Worm (Caenorhabditis elegans): ENCODE measurements around the gene F36H12.17.
"Not testable (repeated sequence)": the region's sequence is repeated elsewhere in the genome, so short reads cannot be mapped to it uniquely, and the experiment has no call there.

Gene F36H12.17

DNA sequence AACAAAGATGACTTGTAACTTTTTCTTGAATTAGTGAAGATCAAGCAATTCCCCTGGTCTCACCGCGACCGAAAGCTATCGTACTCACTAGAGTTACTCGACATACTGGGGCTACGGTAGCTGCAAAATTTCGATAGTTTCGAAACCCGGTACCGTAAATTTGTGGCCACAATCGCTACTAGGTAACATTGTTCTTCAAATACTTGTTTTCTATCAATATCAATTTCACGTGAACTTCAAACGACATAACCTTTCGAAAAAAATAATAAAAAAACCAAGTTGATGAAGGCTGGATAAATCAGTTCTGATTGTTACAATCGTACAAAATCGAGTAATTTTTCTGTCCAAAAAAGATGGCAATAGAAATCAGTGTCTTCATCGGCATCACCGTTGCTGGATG lies 5.1 kb downstream of the F36H12.17 start, which contains the start of gene F36H12.3:
Gene F36H12.3, plus strand, starts transcription at position 301 of the 400 bp plus-strand sequence.
- no peak for TF ChIP-seq pqm-1 (tag; optimal IDR thresholded peaks at IDR 0.05)
- TF ChIP-seq ztf-4 (tag; optimal IDR thresholded peaks at IDR 0.05): no peak
- TF ChIP-seq skn-1 (tag; optimal IDR thresholded peaks at IDR 0.05): no peak
- TF ChIP-seq unc-39 (tag; optimal IDR thresholded peaks at IDR 0.05): no peak
- TF ChIP-seq ceh-9 (tag; optimal IDR thresholded peaks at IDR 0.05): no peak
- no peak for TF ChIP-seq nhr-11 (tag; optimal IDR thresholded peaks at IDR 0.05)

DNA sequence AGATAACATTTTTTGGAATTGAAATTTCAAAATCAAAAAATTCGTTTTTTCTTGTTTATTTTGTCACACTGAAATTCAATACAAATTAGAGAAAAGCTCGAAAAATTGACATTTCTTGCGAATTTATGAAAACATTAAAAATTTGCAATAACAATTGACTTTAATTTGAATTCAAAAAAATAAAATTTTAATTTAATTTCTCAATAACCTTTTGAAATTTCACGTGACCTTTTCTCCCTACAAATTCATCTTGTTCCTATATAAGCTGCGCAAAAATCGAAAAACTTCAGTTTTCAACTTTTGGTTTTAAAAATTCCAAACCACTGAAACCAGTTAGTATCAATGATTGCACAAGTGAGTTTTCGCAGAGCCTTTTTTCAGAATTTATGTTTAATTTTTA lies 8.8 kb downstream of the F36H12.17 start, which contains the start of gene F36H12.4:
Gene F36H12.4, plus strand, starts transcription at position 301 of the 400 bp plus-strand sequence.
- TF ChIP-seq zag-1 (tag; optimal IDR thresholded peaks at IDR 0.05): no peak
- no peak for TF ChIP-seq pqm-1 (tag; optimal IDR thresholded peaks at IDR 0.05)
- TF ChIP-seq ceh-28 (tag; optimal IDR thresholded peaks at IDR 0.05): no peak
- TF ChIP-seq eor-1 (tag; optimal IDR thresholded peaks at IDR 0.05): no peak
- no peak for TF ChIP-seq lsy-12 (tag; optimal IDR thresholded peaks at IDR 0.05)
- no peak for TF ChIP-seq lin-39 (tag; optimal IDR thresholded peaks at IDR 0.05)
- TF ChIP-seq unc-62 (GFP tag; optimal IDR thresholded peaks at IDR 0.05): no peak
- no peak for TF ChIP-seq snpc-4 (tag; optimal IDR thresholded peaks at IDR 0.05)
- no peak for TF ChIP-seq ceh-16 (tag; optimal IDR thresholded peaks at IDR 0.05)
- no peak for TF ChIP-seq ztf-11 (tag; optimal IDR thresholded peaks at IDR 0.05)
- TF ChIP-seq ZK546.5 (tag; optimal IDR thresholded peaks at IDR 0.05): no peak
- no peak for TF ChIP-seq lin-15B (tag; optimal IDR thresholded peaks at IDR 0.05)
- no peak for TF ChIP-seq nhr-25 (tag; optimal IDR thresholded peaks at IDR 0.05)
- TF ChIP-seq egl-5 (tag; optimal IDR thresholded peaks at IDR 0.05): no peak
- TF ChIP-seq nhr-237 (tag; optimal IDR thresholded peaks at IDR 0.05): no peak
- TF ChIP-seq skn-1 (tag; optimal IDR thresholded peaks at IDR 0.05): no peak
- no peak for TF ChIP-seq jun-1 (tag; optimal IDR thresholded peaks at IDR 0.05)
- no peak for TF ChIP-seq aly-2 (tag; optimal IDR thresholded peaks at IDR 0.05)

DNA sequence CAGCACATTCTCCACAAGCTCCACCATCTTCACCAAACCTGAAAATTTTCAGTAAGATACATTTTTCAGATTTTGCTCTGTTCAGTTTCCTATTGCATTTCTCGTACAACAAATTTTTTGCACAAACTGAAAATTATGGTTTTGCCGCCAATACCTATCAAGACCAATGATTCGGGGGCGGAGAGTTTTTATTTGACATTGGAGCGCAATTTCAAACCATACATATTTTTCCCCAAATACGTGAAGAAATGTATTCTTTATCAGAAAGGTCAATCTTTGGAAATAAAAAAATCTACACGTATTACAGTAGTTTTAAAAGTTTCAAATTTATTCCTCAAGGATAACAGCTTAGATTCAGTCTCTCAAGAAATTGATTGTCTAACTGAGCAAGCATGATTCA lies 11.2 kb downstream of the F36H12.17 start, which contains the start of gene F36H12.5:
Gene F36H12.5, plus strand, starts transcription at position 301 of the 400 bp plus-strand sequence.
- no peak for TF ChIP-seq ceh-28 (tag; optimal IDR thresholded peaks at IDR 0.05)

DNA sequence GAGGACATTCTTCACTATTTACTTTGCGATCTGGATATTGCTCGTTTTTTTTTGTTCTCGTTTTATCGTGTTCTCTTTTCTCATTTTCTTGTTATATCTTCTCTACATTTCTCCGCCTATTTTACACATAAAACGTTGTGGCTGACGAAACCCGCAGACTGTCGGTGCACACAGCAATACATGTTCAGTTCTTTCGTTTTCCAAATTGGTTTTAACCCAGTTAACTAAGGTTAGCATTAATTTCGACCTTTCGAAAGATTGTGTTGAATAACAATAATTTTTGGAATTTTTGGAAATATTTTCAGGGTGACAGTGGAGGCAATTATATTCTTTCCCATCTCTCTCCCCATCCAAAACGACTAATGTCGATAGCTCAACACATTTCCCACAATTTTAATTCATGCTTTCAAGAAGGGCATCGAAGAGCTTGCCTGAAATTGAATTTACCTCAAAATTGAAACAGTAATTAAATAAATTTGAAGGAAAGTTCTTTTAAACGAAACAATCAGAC lies 12.9 kb downstream of the F36H12.17 start:
- TF ChIP-seq snpc-4 (tag; optimal IDR thresholded peaks at IDR 0.05) (peak; percentile 15), ama-1 (optimal IDR thresholded peaks at IDR 0.05) (peak; percentile 70)

DNA sequence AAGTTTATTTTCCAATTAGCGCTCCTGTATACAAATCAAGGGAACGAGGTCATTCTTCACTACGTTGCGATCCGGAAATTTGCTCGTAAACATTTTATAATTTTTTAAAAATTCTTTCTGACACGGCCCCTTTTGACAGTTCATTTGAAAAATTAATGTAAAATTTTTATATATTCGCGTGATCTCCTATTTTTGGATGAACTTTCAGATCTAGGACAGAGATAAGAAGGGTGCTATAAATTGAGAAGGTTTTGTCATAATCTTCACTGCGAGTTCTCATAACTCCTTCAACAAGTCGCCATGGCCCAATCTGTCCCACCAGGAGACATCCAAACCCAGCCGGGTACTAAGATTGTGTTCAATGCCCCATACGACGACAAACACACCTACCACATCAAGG lies 17.4 kb downstream of the F36H12.17 start, which contains the start of gene msp-19:
Gene msp-19, plus strand, starts transcription at position 301 of the 400 bp plus-strand sequence.
- TF ChIP-seq pha-4 (tag; optimal IDR thresholded peaks at IDR 0.05); nfya-1 (tag; optimal IDR thresholded peaks at IDR 0.05; ENCODE audit: insufficient read depth); lsy-12 (tag; optimal IDR thresholded peaks at IDR 0.05): not testable (repeated sequence)

DNA sequence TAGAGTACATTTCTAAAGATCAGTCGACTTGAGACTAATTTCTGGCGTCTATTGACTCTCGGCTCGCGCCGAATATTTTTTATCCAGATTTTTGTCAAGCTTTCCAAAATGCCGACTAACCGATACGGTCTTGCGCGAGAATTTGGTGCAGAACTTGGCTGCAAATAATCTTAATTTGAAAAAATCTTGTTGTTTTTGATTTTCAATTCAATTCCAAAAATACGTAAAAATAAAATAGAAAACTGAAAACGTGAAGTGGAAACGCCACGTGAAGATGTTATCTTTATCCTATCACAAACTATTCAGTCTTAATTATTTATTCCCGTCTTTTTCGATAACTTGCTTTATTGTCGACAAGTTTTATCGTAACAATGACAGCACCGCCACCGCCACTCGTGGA lies 19.3 kb downstream of the F36H12.17 start, which contains the start of gene ttbk-2.1:
Gene ttbk-2.1, plus strand, starts transcription at position 301 of the 400 bp plus-strand sequence.
- TF ChIP-seq snpc-4, egl-5, daf-12 (tag; optimal IDR thresholded peaks at IDR 0.05): not testable (repeated sequence)

DNA sequence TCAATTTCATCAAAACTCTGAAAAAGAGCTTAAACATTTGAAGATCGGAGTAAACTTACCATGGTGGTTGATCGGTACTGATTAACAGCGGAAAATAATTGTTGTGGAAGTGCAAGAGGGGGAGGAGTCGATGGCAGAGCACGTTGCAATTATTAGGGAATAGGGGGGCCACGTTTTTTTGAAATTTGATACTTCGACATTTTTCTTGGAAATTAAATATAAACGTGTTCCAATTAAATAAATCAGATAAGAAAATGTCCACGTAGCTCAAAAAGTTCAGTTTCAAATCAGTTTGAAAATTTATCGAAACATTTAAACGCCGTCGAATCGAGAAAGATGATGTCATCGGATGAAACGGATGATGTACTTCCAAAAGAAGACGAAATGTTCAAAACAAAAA lies 20.9 kb downstream of the F36H12.17 start, which contains the start of gene F36H12.9:
Gene F36H12.9, plus strand, starts transcription at position 301 of the 400 bp plus-strand sequence.
- TF ChIP-seq aly-2, nhr-23, jun-1 (tag; optimal IDR thresholded peaks at IDR 0.05): not testable (repeated sequence)

DNA sequence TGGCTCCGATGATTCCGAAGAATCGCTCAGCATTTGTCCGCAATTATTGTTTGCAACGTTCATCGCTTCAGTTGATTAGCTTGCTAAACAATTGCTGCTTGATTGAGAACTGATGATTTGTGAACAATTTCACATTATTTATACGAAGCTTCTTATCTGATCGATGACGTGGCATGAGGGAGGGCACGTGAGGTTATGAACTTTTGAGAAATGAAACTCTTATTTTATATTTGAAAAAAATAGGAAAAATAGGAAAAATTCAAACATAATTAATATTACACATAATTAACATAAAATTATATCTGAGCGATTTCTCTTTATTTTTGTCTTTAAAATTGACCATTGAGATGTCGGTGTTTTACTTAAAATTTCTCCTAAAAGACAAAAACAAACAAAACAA lies 23.0 kb downstream of the F36H12.17 start, which contains the start of gene F36H12.10:
Gene F36H12.10, minus strand, starts transcription at position 101 of the 400 bp plus-strand sequence.
- TF ChIP-seq mml-1, lin-39, mdl-1 (tag; optimal IDR thresholded peaks at IDR 0.05): not testable (repeated sequence)
